Worm (Caenorhabditis elegans): ENCODE measurements around the gene clec-264.

Gene clec-264

DNA sequence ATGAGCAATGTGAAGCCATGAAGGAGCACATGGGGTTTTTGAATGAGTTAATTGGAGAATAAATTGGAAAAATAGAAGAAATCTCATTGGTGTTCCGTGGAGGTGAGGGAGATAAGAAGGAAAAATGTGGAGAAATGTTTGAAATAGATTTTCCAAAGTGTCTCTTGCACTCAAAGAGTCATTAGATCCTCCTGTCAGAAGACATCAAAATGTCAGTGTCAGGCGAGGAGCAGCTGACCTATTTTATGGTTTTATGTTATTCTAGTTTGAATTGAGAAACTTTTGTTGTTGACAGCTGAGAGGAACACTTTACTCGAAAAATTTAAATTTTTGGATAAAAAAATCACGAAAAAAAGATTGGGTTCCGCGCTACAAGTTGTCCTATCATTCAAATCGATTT, at the start of gene clec-264:
clec-264 (minus strand) TSS at position 122 of the 400 bp plus-strand sequence.
- TF ChIP-seq hlh-1 (tag; optimal IDR thresholded peaks at IDR 0.05) (peak; percentile 77), blmp-1 (tag; optimal IDR thresholded peaks at IDR 0.05) (no peak), unc-62 (GFP tag; optimal IDR thresholded peaks at IDR 0.05) (peak; percentile 72)

DNA sequence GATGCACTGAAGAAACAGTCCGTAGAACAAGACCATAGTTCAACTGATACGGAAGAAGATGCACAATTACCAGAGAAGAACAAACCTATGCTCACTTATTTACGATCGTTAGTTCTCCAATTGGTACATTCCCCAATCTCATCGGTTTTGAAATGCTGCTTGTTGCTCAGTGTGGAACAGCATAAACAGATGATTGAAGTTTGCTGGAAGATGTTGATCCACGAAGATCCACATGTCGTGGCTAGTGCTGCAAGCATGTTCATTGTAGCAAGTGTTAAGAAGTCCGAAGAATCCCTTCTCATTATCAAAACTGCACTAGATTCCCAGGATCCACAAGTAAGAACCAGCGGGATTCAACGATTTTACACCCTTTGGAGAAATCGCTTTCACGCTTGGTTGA, 41.4 kb upstream of the clec-264 start:
- TF ChIP-seq tbx-8 (GFP tag; optimal IDR thresholded peaks at IDR 0.05) (no peak), nhr-2 (tag; optimal IDR thresholded peaks at IDR 0.05) (no peak), nhr-76 (tag; optimal IDR thresholded peaks at IDR 0.05) (no peak), blmp-1 (tag; optimal IDR thresholded peaks at IDR 0.05) (no peak), sptf-1 (tag; optimal IDR thresholded peaks at IDR 0.05) (no peak)

DNA sequence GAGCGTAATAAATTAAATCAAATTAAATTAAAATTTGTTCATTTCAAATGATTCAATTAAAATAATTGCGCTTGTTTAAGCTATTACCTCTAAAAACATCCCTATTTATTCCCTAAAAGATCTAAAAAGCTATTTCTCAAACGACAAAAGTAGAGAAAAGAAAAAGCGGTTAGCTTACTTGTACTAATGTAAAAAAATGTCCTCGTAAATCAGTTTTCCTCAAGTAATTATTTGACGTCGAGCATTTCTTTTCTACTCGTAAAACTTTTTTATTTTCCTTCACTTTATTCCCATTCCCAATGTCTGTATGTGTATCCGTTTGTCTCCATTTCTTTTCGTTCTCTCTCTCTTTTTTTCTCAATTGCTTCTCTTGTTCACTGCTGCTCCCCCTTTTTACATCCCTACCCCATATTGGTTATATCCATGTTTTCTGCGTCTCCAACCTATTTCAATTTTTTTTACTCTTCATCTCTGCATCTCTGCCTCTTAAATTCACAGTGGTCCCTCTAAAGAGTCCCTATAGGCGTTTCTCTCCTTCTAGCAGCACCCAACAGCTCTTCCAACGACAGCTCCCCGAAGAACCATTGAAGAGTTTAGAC, 28.7 kb upstream of the clec-264 start, which contains the start of gene unc-80:
unc-80 (plus strand) TSS at position 533 of the 599 bp plus-strand sequence.
- TF ChIP-seq drap-1 (GFP tag; optimal IDR thresholded peaks at IDR 0.05) (no peak), mep-1 (tag; optimal IDR thresholded peaks at IDR 0.05) (peak; percentile 6), ces-1 (GFP tag; optimal IDR thresholded peaks at IDR 0.05) (peak; percentile 84), zip-8 (tag; optimal IDR thresholded peaks at IDR 0.05) (no peak), unc-120 (tag; optimal IDR thresholded peaks at IDR 0.05; ENCODE audit: poor library complexity, severe bottlenecking) (peak; percentile 8)

DNA sequence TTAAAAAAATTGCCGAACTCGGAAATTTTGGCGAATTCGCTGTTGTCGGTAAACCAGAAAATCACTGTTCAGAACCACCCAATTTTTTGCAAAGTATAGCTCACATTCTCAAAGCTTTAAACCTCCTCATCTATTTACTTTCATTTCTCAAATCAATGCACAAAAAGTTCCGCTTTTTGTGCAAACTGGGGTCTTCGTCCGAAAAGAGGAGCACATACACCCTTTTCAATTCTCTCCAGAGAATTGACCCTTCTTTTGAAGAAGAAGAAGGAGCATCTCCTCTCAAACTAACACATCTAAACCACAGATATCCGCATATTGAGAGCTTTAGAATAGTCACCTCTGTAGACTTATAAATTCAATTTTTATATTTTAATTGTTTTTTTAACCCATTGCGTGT, 24.8 kb upstream of the clec-264 start:
- no peak for TF ChIP-seq lin-32 (GFP tag; optimal IDR thresholded peaks at IDR 0.05)
- TF ChIP-seq ceh-83 (GFP tag; optimal IDR thresholded peaks at IDR 0.05): no peak
- TF ChIP-seq ztf-11 (tag; optimal IDR thresholded peaks at IDR 0.05): no peak
- no peak for TF ChIP-seq nhr-28 (tag; optimal IDR thresholded peaks at IDR 0.05)
- no peak for TF ChIP-seq cnd-1 (tag; optimal IDR thresholded peaks at IDR 0.05)
- TF ChIP-seq blmp-1 (tag; optimal IDR thresholded peaks at IDR 0.05): no peak
- TF ChIP-seq nhr-12 (tag; optimal IDR thresholded peaks at IDR 0.05): no peak
- no peak for TF ChIP-seq ces-1 (GFP tag; optimal IDR thresholded peaks at IDR 0.05)
- TF ChIP-seq mab-5 (tag; optimal IDR thresholded peaks at IDR 0.05): no peak
- no peak for TF ChIP-seq mls-2 (tag; optimal IDR thresholded peaks at IDR 0.05)

DNA sequence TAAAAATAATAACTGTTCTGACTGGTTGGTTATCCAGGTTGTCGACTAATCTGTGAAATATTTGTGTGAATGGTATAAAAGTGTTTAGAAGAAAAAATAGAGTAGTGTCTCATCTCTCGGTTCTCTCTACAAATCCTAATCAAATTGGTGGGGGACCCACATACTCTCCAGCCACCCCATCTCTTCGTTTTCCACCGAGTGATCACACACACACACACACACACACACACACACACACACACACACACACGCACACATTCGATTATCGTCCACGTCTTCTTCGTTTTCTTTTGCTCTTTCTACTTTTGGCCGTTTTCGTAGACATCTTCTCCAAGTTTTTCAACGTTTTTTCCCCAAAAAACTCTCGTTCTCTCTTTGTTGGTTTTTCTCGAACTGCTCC, 22.6 kb upstream of the clec-264 start:
- TF ChIP-seq ces-1 (GFP tag; optimal IDR thresholded peaks at IDR 0.05) (peak; percentile 95), zip-8 (tag; optimal IDR thresholded peaks at IDR 0.05) (no peak)

DNA sequence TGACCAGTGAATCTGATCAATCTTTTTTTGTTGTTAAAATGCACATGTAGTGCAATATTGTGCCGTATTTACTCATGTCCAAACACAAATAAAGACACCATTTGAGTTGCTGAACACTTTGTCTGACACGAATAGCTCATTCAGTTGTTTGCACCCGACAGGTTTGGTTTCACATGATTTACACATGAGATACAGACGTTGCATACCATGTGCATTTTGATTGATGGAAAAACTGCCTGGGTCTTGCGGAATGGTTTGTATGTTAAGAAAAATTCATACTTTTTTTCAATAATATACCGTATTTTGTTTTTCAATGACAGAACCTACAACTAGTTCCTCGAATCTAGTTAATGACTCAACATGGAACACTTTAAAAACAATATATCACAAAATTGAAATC, 20.7 kb upstream of the clec-264 start:
- TF ChIP-seq ces-1 (GFP tag; optimal IDR thresholded peaks at IDR 0.05): no peak
- TF ChIP-seq drap-1 (GFP tag; optimal IDR thresholded peaks at IDR 0.05): no peak
- no peak for TF ChIP-seq flh-1 (GFP tag; optimal IDR thresholded peaks at IDR 0.05)
- TF ChIP-seq nhr-237 (tag; optimal IDR thresholded peaks at IDR 0.05): no peak
- no peak for TF ChIP-seq snpc-4 (tag; optimal IDR thresholded peaks at IDR 0.05)
- no peak for TF ChIP-seq zip-8 (tag; optimal IDR thresholded peaks at IDR 0.05)
- no peak for TF ChIP-seq ceh-43 (GFP tag; optimal IDR thresholded peaks at IDR 0.05)
- no peak for TF ChIP-seq nhr-76 (tag; optimal IDR thresholded peaks at IDR 0.05)
- no peak for TF ChIP-seq lin-32 (GFP tag; optimal IDR thresholded peaks at IDR 0.05)
- no peak for TF ChIP-seq M03D4.4 (tag; optimal IDR thresholded peaks at IDR 0.05)
- TF ChIP-seq nhr-12 (tag; optimal IDR thresholded peaks at IDR 0.05): no peak
- TF ChIP-seq mls-2 (tag; optimal IDR thresholded peaks at IDR 0.05): no peak
- TF ChIP-seq blmp-1 (tag; optimal IDR thresholded peaks at IDR 0.05): no peak
- TF ChIP-seq nhr-2 (tag; optimal IDR thresholded peaks at IDR 0.05): no peak
- no peak for TF ChIP-seq sem-2 (GFP tag; optimal IDR thresholded peaks at IDR 0.05)
- no peak for TF ChIP-seq mep-1 (tag; optimal IDR thresholded peaks at IDR 0.05)
- TF ChIP-seq elt-3 (tag; optimal IDR thresholded peaks at IDR 0.05): no peak
- no peak for TF ChIP-seq mab-5 (tag; optimal IDR thresholded peaks at IDR 0.05)
- TF ChIP-seq sptf-1 (tag; optimal IDR thresholded peaks at IDR 0.05): no peak

DNA sequence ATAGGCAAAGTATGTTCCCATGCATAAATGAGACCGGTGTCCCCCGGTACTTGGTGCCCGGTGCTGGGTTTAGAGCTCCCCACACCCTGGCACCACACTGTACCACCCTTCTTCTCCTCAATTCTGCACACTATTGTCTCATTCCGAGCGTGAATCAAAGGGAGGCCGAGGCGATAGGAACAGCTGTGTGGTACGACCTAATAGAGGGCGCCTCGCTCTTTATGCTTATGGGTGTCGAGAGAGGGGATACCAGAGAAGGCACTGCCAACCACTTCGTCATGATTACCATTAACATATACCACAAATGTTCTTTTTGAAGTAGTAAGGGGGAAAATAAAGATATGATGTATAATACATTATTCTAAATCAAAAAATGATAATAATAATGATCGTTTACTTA, 20.1 kb upstream of the clec-264 start:
- TF ChIP-seq sem-2 (GFP tag; optimal IDR thresholded peaks at IDR 0.05): no peak
